Worm (Caenorhabditis elegans) whole organism, young adult: ENCODE data around the gene scl-21.

ENCODE experiments used
- B0035.1 ChIP-seq: sonication (generic microtip); optimal IDR thresholded peaks from 2 replicates; lab custom pipeline; 2016; ENCODE audit warnings: missing genetic modification characterization, mild to moderate bottlenecking, missing compliant biosample characterization, missing genotype, missing genetic modification reagents
- Y56A3A.18 ChIP-seq: fragments of 200-800 bp; sonication (Bioruptor generic); IDR thresholded peaks from 2 replicates; pipeline ENCODE4 v1.3.6; 2022; ENCODE audit warnings: missing genetic modification reagents, missing genetic modification characterization, missing compliant biosample characterization
- hmg-20 ChIP-seq: fragments of 200-800 bp; sonication (Bioruptor generic); IDR thresholded peaks from 2 replicates; pipeline ENCODE4 v1.3.6; 2022; ENCODE audit warnings: missing genetic modification reagents, missing genetic modification characterization, missing compliant biosample characterization
- nhr-120 ChIP-seq: fragments of 200-800 bp; sonication (Bioruptor generic); IDR thresholded peaks from 2 replicates; pipeline ENCODE4 v1.3.6; 2022; ENCODE audit warnings: missing genetic modification characterization, missing compliant biosample characterization
- unc-62 ChIP-seq: fragments of 150-350 bp; optimal IDR thresholded peaks from 2 replicates; lab custom pipeline; 2014; ENCODE audit warnings: missing biosample characterization, missing genetic modification reagents, missing genetic modification characterization

DNA sequence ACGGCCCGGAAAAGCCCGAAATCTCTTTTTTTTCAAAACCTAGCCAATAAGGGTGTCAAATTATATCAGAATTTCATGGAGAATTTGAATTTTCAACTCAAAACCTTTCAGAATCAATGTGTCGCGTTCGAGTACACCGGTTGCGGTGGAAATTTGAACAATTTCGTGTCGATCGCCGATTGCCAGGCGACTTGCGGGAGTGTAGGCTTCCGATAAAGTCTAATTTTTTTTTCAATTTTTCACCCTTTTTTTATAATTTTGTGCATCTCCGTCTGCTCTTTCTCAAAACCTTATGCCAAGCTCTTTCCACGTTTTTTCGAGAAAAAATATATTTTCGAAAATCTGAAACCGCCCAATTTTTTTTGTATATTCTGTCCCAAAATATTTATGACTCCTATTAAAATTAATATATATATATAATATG, 24.0 kb upstream of the scl-21 start:
- TF ChIP-seq B0035.1 (tag; lab: Kevin White, UChicago) (no peak), hmg-20 (GFP tag; lab: Robert Waterston, UW) (no peak), unc-62 (GFP tag; lab: Kevin White, UChicago) (no peak), Y56A3A.18 (GFP tag; lab: Robert Waterston, UW) (0 out of 2 replicates have a peak, but pooled peaks have one; percentile 27), nhr-120 (no peak)
